Worm (Caenorhabditis elegans) whole organism, late embryonic: ENCODE measurements around the gene F35C11.2.

Experiments used
- C38D4.7 ChIP-seq: fragments of 200-800 bp; sonication (Bioruptor generic); optimal IDR thresholded peaks from 2 replicates; lab custom pipeline; 2018; ENCODE audit warnings: mild to moderate bottlenecking, missing genetic modification characterization, moderate library complexity, missing compliant biosample characterization
- K09A11.1 ChIP-seq: sonication (generic microtip); optimal IDR thresholded peaks from 2 replicates; lab custom pipeline; 2017; ENCODE audit warnings: antibody characterized with exemption, mild to moderate bottlenecking, missing genetic modification characterization, missing compliant biosample characterization; ENCODE audit not compliant: insufficient read depth
- Y22D7AL.16 ChIP-seq: sonication (generic microtip); optimal IDR thresholded peaks from 2 replicates; lab custom pipeline; 2016; ENCODE audit warnings: missing genetic modification characterization, missing compliant biosample characterization
- ceh-18 ChIP-seq: sonication (generic microtip); optimal IDR thresholded peaks from 2 replicates; lab custom pipeline; 2016; ENCODE audit warnings: missing genetic modification characterization, missing compliant biosample characterization
- ceh-19 ChIP-seq: fragments of 200-800 bp; sonication (Bioruptor generic); optimal IDR thresholded peaks from 2 replicates; lab custom pipeline; 2018; ENCODE audit warnings: mild to moderate bottlenecking, missing genetic modification characterization, missing compliant biosample characterization
- ceh-2 ChIP-seq: sonication (generic microtip); optimal IDR thresholded peaks from 2 replicates; lab custom pipeline; 2016; ENCODE audit warnings: missing genotype, missing genetic modification characterization, missing compliant biosample characterization
- ceh-22 ChIP-seq: sonication (generic microtip); optimal IDR thresholded peaks from 2 replicates; lab custom pipeline; 2017; ENCODE audit warnings: missing biosample characterization, missing genetic modification characterization
- ceh-24 ChIP-seq: sonication (generic microtip); optimal IDR thresholded peaks from 2 replicates; lab custom pipeline; 2016; ENCODE audit warnings: mild to moderate bottlenecking, missing genetic modification characterization, missing compliant biosample characterization
- ceh-30 ChIP-seq: fragments of 150-350 bp; optimal IDR thresholded peaks from 2 replicates; lab custom pipeline; 2014; ENCODE audit warnings: missing biosample characterization, missing genetic modification characterization
- ceh-31 ChIP-seq: sonication (generic microtip); optimal IDR thresholded peaks from 2 replicates; lab custom pipeline; 2016; ENCODE audit warnings: missing genetic modification characterization, missing compliant biosample characterization
- ceh-34 ChIP-seq: sonication (generic microtip); optimal IDR thresholded peaks from 2 replicates; lab custom pipeline; 2016; ENCODE audit warnings: mild to moderate bottlenecking, missing genetic modification characterization, missing compliant biosample characterization
- ceh-45 ChIP-seq: fragments of 200-800 bp; sonication (Bioruptor generic); IDR thresholded peaks from 2 replicates; pipeline ENCODE4 v1.3.6; 2022; ENCODE audit warnings: missing genetic modification reagents, missing genetic modification characterization, missing compliant biosample characterization
- ceh-48 ChIP-seq: sonication (generic microtip); optimal IDR thresholded peaks from 2 replicates; lab custom pipeline; 2016; ENCODE audit warnings: missing genetic modification characterization, inconsistent platforms, missing compliant biosample characterization
- dmd-4 ChIP-seq: sonication (generic microtip); optimal IDR thresholded peaks from 2 replicates; lab custom pipeline; 2016; ENCODE audit warnings: borderline replicate concordance, missing genetic modification characterization, missing compliant biosample characterization
- dve-1 ChIP-seq: sonication (generic microtip); optimal IDR thresholded peaks from 2 replicates; lab custom pipeline; 2017; ENCODE audit warnings: antibody characterized with exemption, mild to moderate bottlenecking, missing genetic modification characterization, missing compliant biosample characterization
- elt-2 ChIP-seq: sonication (generic microtip); optimal IDR thresholded peaks from 2 replicates; lab custom pipeline; 2016; ENCODE audit warnings: missing genetic modification reagents, missing genetic modification characterization, missing compliant biosample characterization
- elt-4 ChIP-seq: sonication (generic microtip); optimal IDR thresholded peaks from 2 replicates; lab custom pipeline; 2016; ENCODE audit warnings: missing genetic modification characterization, missing compliant biosample characterization
- ets-4 ChIP-seq: sonication (generic microtip); optimal IDR thresholded peaks from 2 replicates; lab custom pipeline; 2016; ENCODE audit warnings: missing genetic modification characterization, missing compliant biosample characterization
- eyg-1 ChIP-seq: sonication (generic microtip); optimal IDR thresholded peaks from 2 replicates; lab custom pipeline; 2016; ENCODE audit warnings: missing genotype, missing genetic modification characterization, missing compliant biosample characterization
- fkh-6 ChIP-seq: sonication (generic microtip); optimal IDR thresholded peaks from 2 replicates; lab custom pipeline; 2016; ENCODE audit warnings: missing genetic modification characterization, missing compliant biosample characterization
- hlh-15 ChIP-seq: sonication (generic microtip); optimal IDR thresholded peaks from 2 replicates; lab custom pipeline; 2016; ENCODE audit warnings: missing genetic modification characterization, missing compliant biosample characterization
- hlh-8 ChIP-seq: sonication (generic microtip); optimal IDR thresholded peaks from 2 replicates; lab custom pipeline; 2016; ENCODE audit warnings: missing genotype, missing genetic modification characterization, missing compliant biosample characterization
- lim-6 ChIP-seq: sonication (generic microtip); optimal IDR thresholded peaks from 2 replicates; lab custom pipeline; 2016; ENCODE audit warnings: missing genetic modification characterization, missing compliant biosample characterization
- madf-2 ChIP-seq: sonication (generic microtip); optimal IDR thresholded peaks from 2 replicates; lab custom pipeline; 2017; ENCODE audit warnings: missing genetic modification characterization, missing compliant biosample characterization
- mec-3 ChIP-seq: sonication (generic microtip); optimal IDR thresholded peaks from 2 replicates; lab custom pipeline; 2016; ENCODE audit warnings: borderline replicate concordance, missing genetic modification characterization, missing compliant biosample characterization
- nfya-1 ChIP-seq: sonication (generic microtip); optimal IDR thresholded peaks from 2 replicates; lab custom pipeline; 2017; ENCODE audit warnings: missing genetic modification characterization, mild to moderate bottlenecking, missing compliant biosample characterization, antibody characterized with exemption, moderate library complexity
- nhr-232 ChIP-seq: sonication (generic microtip); optimal IDR thresholded peaks from 2 replicates; lab custom pipeline; 2016; ENCODE audit warnings: missing genetic modification characterization, missing compliant biosample characterization
- pat-9 ChIP-seq: fragments of 200-800 bp; sonication (Bioruptor generic); optimal IDR thresholded peaks from 2 replicates; lab custom pipeline; 2018; ENCODE audit warnings: mild to moderate bottlenecking, missing genetic modification characterization, moderate library complexity, missing compliant biosample characterization
- pha-2 ChIP-seq: sonication (generic microtip); optimal IDR thresholded peaks from 2 replicates; lab custom pipeline; 2017; ENCODE audit warnings: mild to moderate bottlenecking, missing genetic modification characterization, missing compliant biosample characterization
- pha-4 ChIP-seq: fragments of 150-350 bp; optimal IDR thresholded peaks from 2 replicates; lab custom pipeline; 2018; ENCODE audit warnings: missing biosample characterization, missing genetic modification reagents, missing genetic modification characterization
- pros-1 ChIP-seq: fragments of 150-350 bp; optimal IDR thresholded peaks from 2 replicates; lab custom pipeline; 2014; ENCODE audit warnings: missing biosample characterization, missing genetic modification reagents, missing genetic modification characterization
- sdc-2 ChIP-seq: sonication (generic microtip); optimal IDR thresholded peaks from 2 replicates; lab custom pipeline; 2016; ENCODE audit warnings: missing genotype, missing genetic modification characterization, missing compliant biosample characterization
- sox-2 ChIP-seq: fragments of 200-800 bp; sonication (Bioruptor generic); IDR thresholded peaks from 2 replicates; pipeline ENCODE4 v1.3.6; 2022; ENCODE audit warnings: missing genetic modification reagents, missing genetic modification characterization, missing compliant biosample characterization
- sox-4 ChIP-seq: sonication (generic microtip); optimal IDR thresholded peaks from 2 replicates; lab custom pipeline; 2017; ENCODE audit warnings: mild to moderate bottlenecking, missing genetic modification characterization, inconsistent platforms, missing compliant biosample characterization
- syd-9 ChIP-seq: sonication (generic microtip); optimal IDR thresholded peaks from 2 replicates; lab custom pipeline; 2016; ENCODE audit warnings: mild to moderate bottlenecking, missing genetic modification characterization, moderate library complexity, missing compliant biosample characterization
- unc-3 ChIP-seq, 2 experiments: fragments of 200-800 bp in 1 of 2; sonication (Bioruptor generic) in 1 of 2; sonication (generic microtip) in 1 of 2; conservative IDR thresholded peaks in 1 of 2; optimal IDR thresholded peaks in 1 of 2; 2 replicates each; pipeline versions ENCODE4 v1.3.6 to Lab custom; 2016 to 2022; ENCODE audit warnings: missing compliant biosample characterization in 2 of 2, missing genetic modification characterization in 2 of 2, missing genetic modification reagents in 1 of 2
- unc-86 ChIP-seq: sonication (generic microtip); optimal IDR thresholded peaks from 2 replicates; lab custom pipeline; 2016; ENCODE audit warnings: missing genetic modification characterization, missing compliant biosample characterization
- zip-5 ChIP-seq: sonication (generic microtip); optimal IDR thresholded peaks from 2 replicates; lab custom pipeline; 2016; ENCODE audit warnings: missing genetic modification characterization, missing compliant biosample characterization

F35C11.2 gene

ce11 chrII:8238155-8238554, 10.5 kb downstream of the F35C11.2 start, which contains the start of gene nlp-5:
TSS of gene nlp-5 (plus strand) at chrII:8238455.
- TF ChIP-seq unc-3 (GFP tag; conservative IDR thresholded peaks at IDR 0.05; lab: Robert Waterston, UW) (no peak), unc-3 (tag; optimal IDR thresholded peaks at IDR 0.05; lab: Kevin White, UChicago) (no peak), C38D4.7 (no peak), ceh-45 (GFP tag; lab: Robert Waterston, UW) (no peak), hlh-15 (no peak), K09A11.1 (tag; lab: Kevin White, UChicago) (no peak), dmd-4 (tag; lab: Kevin White, UChicago) (no peak), pha-2 (no peak), ceh-18 (tag; lab: Kevin White, UChicago) (no peak), nhr-232 (tag; lab: Kevin White, UChicago) (no peak), ceh-30 (tag; lab: Kevin White, UChicago) (no peak), nfya-1 (tag; lab: Kevin White, UChicago) (no peak), lim-6 (no peak), ceh-48 (no peak), unc-86 (tag; lab: Kevin White, UChicago) (no peak), Y22D7AL.16 (tag; lab: Kevin White, UChicago) (no peak)

ce11 chrII:8232489-8232888, 16.1 kb downstream of the F35C11.2 start, which contains the start of gene M110.7:
TSS of gene M110.7 (plus strand) at chrII:8232789.
- no peak for TF ChIP-seq sdc-2
- TF ChIP-seq ceh-45 (GFP tag; lab: Robert Waterston, UW), result no peak
- no peak for TF ChIP-seq fkh-6
- no peak for TF ChIP-seq madf-2 (tag; lab: Kevin White, UChicago)
- TF ChIP-seq ceh-34 (tag; lab: Kevin White, UChicago), result no peak
- TF ChIP-seq nhr-232 (tag; lab: Kevin White, UChicago), result no peak
- no peak for TF ChIP-seq eyg-1 (tag; lab: Kevin White, UChicago)
- TF ChIP-seq sox-2, result no peak
- no peak for TF ChIP-seq pat-9 (tag; lab: Kevin White, UChicago)
- TF ChIP-seq C38D4.7, result no peak
- TF ChIP-seq pha-4, result no peak
- TF ChIP-seq mec-3 (tag; lab: Kevin White, UChicago), result no peak
- no peak for TF ChIP-seq hlh-8 (tag; lab: Kevin White, UChicago)
- TF ChIP-seq syd-9, result no peak

ce11 chrII:8230976-8231375, 17.7 kb downstream of the F35C11.2 start, which contains the start of gene M110.9:
TSS of gene M110.9 (plus strand) at chrII:8231276.
- TF ChIP-seq zip-5 (no peak), ceh-19 (GFP tag; lab: Kevin White, UChicago) (no peak), dve-1 (tag; lab: Kevin White, UChicago) (no peak), ceh-24 (tag; lab: Kevin White, UChicago) (no peak), unc-3 (GFP tag; conservative IDR thresholded peaks at IDR 0.05; lab: Robert Waterston, UW) (no peak), unc-3 (tag; optimal IDR thresholded peaks at IDR 0.05; lab: Kevin White, UChicago) (no peak), ceh-2 (no peak), pros-1 (no peak), elt-4 (tag; lab: Kevin White, UChicago) (no peak), ceh-31 (tag; lab: Kevin White, UChicago) (no peak), ets-4 (tag; lab: Kevin White, UChicago) (no peak), ceh-48 (no peak), ceh-34 (tag; lab: Kevin White, UChicago) (no peak), sox-4 (no peak), dmd-4 (tag; lab: Kevin White, UChicago) (no peak), sox-2 (no peak), fkh-6 (no peak), pha-4 (no peak)
- TF ChIP-seq, all 69 proteins: peak for 0

- TF ChIP-seq ceh-22 (tag; lab: Kevin White, UChicago), result no peak
- peak; percentile 83 for TF ChIP-seq elt-2
- TF ChIP-seq, all 69 proteins: peak for 1
These were observed 22.2 kb downstream of the F35C11.2 start for ce11 chrII:8226475-8226874.
